Fruit fly (Drosophila melanogaster) whole organism, embryonic: ENCODE results near the gene CG33158.

Experiments used
- Abd-B ChIP-seq: fragments of 200-800 bp; sonication (Bioruptor generic); optimal IDR thresholded peaks from 2 replicates; lab custom pipeline; 2018; ENCODE audit warnings: missing biosample characterization, mild to moderate bottlenecking, missing genetic modification characterization, moderate library complexity
- Atf-2 ChIP-seq: fragments of 200-800 bp; sonication (Bioruptor generic); optimal IDR thresholded peaks from 2 replicates; lab custom pipeline; 2016; ENCODE audit warnings: missing biosample characterization, missing genetic modification characterization
- CG11696 ChIP-seq: fragments of 200-800 bp; sonication (Bioruptor generic); IDR thresholded peaks from 2 replicates; pipeline ENCODE4 v1.3.6; 2022; ENCODE audit warnings: missing biosample characterization, missing genetic modification characterization
- CG11723 ChIP-seq: fragments of 200-800 bp; sonication (Bioruptor generic); optimal IDR thresholded peaks from 2 replicates; lab custom pipeline; 2017; ENCODE audit warnings: missing biosample characterization, mild to moderate bottlenecking, missing genetic modification characterization
- CG12219 ChIP-seq: fragments of 200-800 bp; sonication (Bioruptor generic); optimal IDR thresholded peaks from 3 replicates; lab custom pipeline; 2018; ENCODE audit warnings: missing biosample characterization, mild to moderate bottlenecking, missing genetic modification characterization
- CG12391 ChIP-seq: fragments of 200-800 bp; sonication (Bioruptor generic); optimal IDR thresholded peaks from 3 replicates; lab custom pipeline; 2018; ENCODE audit warnings: missing biosample characterization, mild to moderate bottlenecking, missing genetic modification characterization, moderate library complexity
- CG12659 ChIP-seq: fragments of 200-800 bp; sonication (Bioruptor generic); optimal IDR thresholded peaks from 3 replicates; lab custom pipeline; 2017; ENCODE audit warnings: mild to moderate bottlenecking, missing biosample characterization, missing genetic modification reagents, missing genetic modification characterization
- CG13624 ChIP-seq: fragments of 200-800 bp; sonication (Bioruptor generic); optimal IDR thresholded peaks from 2 replicates; lab custom pipeline; 2016; ENCODE audit warnings: missing biosample characterization, missing genetic modification characterization
- CG14860 ChIP-seq: fragments of 200-800 bp; sonication (Bioruptor generic); IDR thresholded peaks from 3 replicates; pipeline ENCODE4 v1.3.6; 2022; ENCODE audit warnings: missing biosample characterization, missing genetic modification characterization; ENCODE audit not compliant: partially characterized antibody
- CG1603 ChIP-seq: fragments of 200-800 bp; sonication (Bioruptor generic); optimal IDR thresholded peaks from 2 replicates; lab custom pipeline; 2019; ENCODE audit warnings: missing biosample characterization, mild to moderate bottlenecking, missing genetic modification characterization, moderate library complexity
- CG16813 ChIP-seq: fragments of 200-800 bp; sonication (Bioruptor generic); IDR thresholded peaks from 3 replicates; pipeline ENCODE4 v1.3.6; 2022; ENCODE audit warnings: missing biosample characterization, missing genetic modification characterization; ENCODE audit not compliant: partially characterized antibody
- CG17829 ChIP-seq: fragments of 200-800 bp; optimal IDR thresholded peaks from 2 replicates; lab custom pipeline; 2019; ENCODE audit warnings: missing biosample characterization, mild to moderate bottlenecking, missing genetic modification characterization, moderate library complexity
- CG18764 ChIP-seq: fragments of 200-800 bp; sonication (Bioruptor generic); optimal IDR thresholded peaks from 3 replicates; lab custom pipeline; 2016; ENCODE audit warnings: missing biosample characterization, missing genetic modification characterization
- CG2116 ChIP-seq: fragments of 200-800 bp; sonication (Bioruptor generic); optimal IDR thresholded peaks from 3 replicates; lab custom pipeline; 2018; ENCODE audit warnings: missing biosample characterization, mild to moderate bottlenecking, missing genetic modification characterization
- CG2199 ChIP-seq: fragments of 200-800 bp; sonication (Bioruptor generic); IDR thresholded peaks from 3 replicates; pipeline ENCODE4 v1.3.6; 2022; ENCODE audit warnings: missing biosample characterization, missing genetic modification characterization
- CG31365 ChIP-seq: fragments of 200-800 bp; sonication (Bioruptor generic); optimal IDR thresholded peaks from 2 replicates; lab custom pipeline; 2018; ENCODE audit warnings: missing biosample characterization, mild to moderate bottlenecking, missing genetic modification characterization
- CG3163 ChIP-seq: fragments of 200-800 bp; sonication (Bioruptor generic); optimal IDR thresholded peaks from 3 replicates; lab custom pipeline; 2016; ENCODE audit warnings: missing biosample characterization, missing genetic modification characterization
- CG42726 ChIP-seq: fragments of 200-800 bp; sonication (Bioruptor generic); IDR thresholded peaks from 2 replicates; pipeline ENCODE4 v1.3.6; 2022; ENCODE audit warnings: missing biosample characterization, missing genetic modification characterization; ENCODE audit not compliant: partially characterized antibody
- CG4360 ChIP-seq: fragments of 200-800 bp; sonication (Bioruptor generic); IDR thresholded peaks from 2 replicates; pipeline ENCODE4 v1.3.6; 2022; ENCODE audit warnings: missing biosample characterization, missing genetic modification characterization
- CG4617 ChIP-seq: fragments of 200-800 bp; sonication (Bioruptor generic); optimal IDR thresholded peaks from 3 replicates; lab custom pipeline; 2016; ENCODE audit warnings: missing biosample characterization, missing genetic modification characterization, borderline replicate concordance
- CG6791 ChIP-seq: fragments of 200-800 bp; sonication (Bioruptor generic); IDR thresholded peaks from 3 replicates; pipeline ENCODE4 v1.3.6; 2022; ENCODE audit warnings: missing biosample characterization, missing genetic modification characterization; ENCODE audit not compliant: partially characterized antibody
- CG6813 ChIP-seq: fragments of 200-800 bp; sonication (Bioruptor generic); optimal IDR thresholded peaks from 2 replicates; lab custom pipeline; 2017; ENCODE audit warnings: missing biosample characterization, missing genetic modification characterization, mild to moderate bottlenecking, moderate library complexity, missing genetic modification reagents
- CG8765 ChIP-seq: fragments of 200-800 bp; sonication (Bioruptor generic); IDR thresholded peaks from 2 replicates; pipeline ENCODE4 v1.3.6; 2022; ENCODE audit warnings: missing biosample characterization, missing genetic modification characterization
- CG9437 ChIP-seq: fragments of 200-800 bp; sonication (Bioruptor generic); optimal IDR thresholded peaks from 2 replicates; lab custom pipeline; 2018; ENCODE audit warnings: missing biosample characterization, mild to moderate bottlenecking, missing genetic modification characterization
- Eip74EF ChIP-seq, 2 experiments: fragments of 200-800 bp in 1 of 2; fragments of >200 bp in 1 of 2; sonication (Bioruptor generic) in 1 of 2; optimal IDR thresholded peaks; 2 replicates each; lab custom pipeline; 2017 to 2019; ENCODE audit warnings: missing biosample characterization in 2 of 2, missing genetic modification characterization in 2 of 2, mild to moderate bottlenecking in 1 of 2, moderate library complexity in 1 of 2
- Elba2 ChIP-seq: fragments of 200-800 bp; sonication (Bioruptor generic); optimal IDR thresholded peaks from 3 replicates; lab custom pipeline; 2016; ENCODE audit warnings: missing biosample characterization, missing genetic modification characterization
- HLH4C ChIP-seq: fragments of 200-800 bp; sonication (Bioruptor generic); IDR thresholded peaks from 3 replicates; pipeline ENCODE4 v1.3.6; 2022; ENCODE audit warnings: missing biosample characterization, missing genetic modification characterization; ENCODE audit not compliant: partially characterized antibody
- HLHmδ ChIP-seq: fragments of 200-800 bp; sonication (Bioruptor generic); optimal IDR thresholded peaks from 2 replicates; lab custom pipeline; 2018; ENCODE audit warnings: missing biosample characterization, mild to moderate bottlenecking, missing genetic modification characterization, moderate library complexity
- HmgZ ChIP-seq: fragments of 200-800 bp; sonication (Bioruptor generic); optimal IDR thresholded peaks from 2 replicates; lab custom pipeline; 2018; ENCODE audit warnings: missing biosample characterization, mild to moderate bottlenecking, missing genetic modification characterization
- Myb ChIP-seq: fragments of 200-800 bp; sonication (Bioruptor generic); optimal IDR thresholded peaks from 2 replicates; lab custom pipeline; 2016; ENCODE audit warnings: missing biosample characterization, missing genetic modification characterization
- NC2β ChIP-seq: fragments of 200-800 bp; sonication (Bioruptor generic); optimal IDR thresholded peaks from 2 replicates; lab custom pipeline; 2016; ENCODE audit warnings: missing biosample characterization, missing genetic modification characterization
- Scr ChIP-seq: fragments of 200-800 bp; sonication (Bioruptor generic); IDR thresholded peaks from 2 replicates; pipeline ENCODE4 v1.3.6; 2022; ENCODE audit warnings: missing biosample characterization, missing genetic modification characterization; ENCODE audit not compliant: partially characterized antibody
- Sin3A ChIP-seq: fragments of >200 bp; optimal IDR thresholded peaks from 2 replicates; lab custom pipeline; 2018
- Sry-δ ChIP-seq: fragments of 200-800 bp; sonication (Bioruptor generic); optimal IDR thresholded peaks from 2 replicates; lab custom pipeline; 2016; ENCODE audit warnings: missing biosample characterization, missing genetic modification characterization
- bigmax ChIP-seq: fragments of 200-800 bp; sonication (Bioruptor generic); optimal IDR thresholded peaks from 2 replicates; lab custom pipeline; 2018; ENCODE audit warnings: missing biosample characterization, mild to moderate bottlenecking, missing genetic modification characterization
- eve ChIP-seq, 2 experiments: fragments of >200 bp; optimal IDR thresholded peaks; 2 replicates each; lab custom pipeline; 2017; ENCODE audit warnings: missing biosample characterization in 2 of 2, missing genetic modification characterization in 2 of 2
- ewg ChIP-seq: fragments of 200-800 bp; sonication (Bioruptor generic); optimal IDR thresholded peaks from 3 replicates; lab custom pipeline; 2017; ENCODE audit warnings: mild to moderate bottlenecking, missing biosample characterization, missing genetic modification reagents, missing genetic modification characterization
- gcm2 ChIP-seq: fragments of 200-800 bp; sonication (Bioruptor generic); optimal IDR thresholded peaks from 2 replicates; lab custom pipeline; 2016; ENCODE audit warnings: missing biosample characterization, missing genetic modification characterization
- ken ChIP-seq: fragments of 200-800 bp; sonication (Bioruptor generic); IDR thresholded peaks from 3 replicates; pipeline ENCODE4 v1.3.6; 2022; ENCODE audit warnings: missing biosample characterization, missing genetic modification characterization
- mld ChIP-seq: fragments of 200-800 bp; sonication (Bioruptor generic); IDR thresholded peaks from 3 replicates; pipeline ENCODE4 v1.3.6; 2022; ENCODE audit warnings: missing biosample characterization, missing genetic modification characterization; ENCODE audit not compliant: partially characterized antibody
- nmo ChIP-seq: fragments of 200-800 bp; sonication (Bioruptor generic); optimal IDR thresholded peaks from 2 replicates; lab custom pipeline; 2018; ENCODE audit warnings: missing biosample characterization, mild to moderate bottlenecking, missing genetic modification characterization, moderate library complexity
- phol ChIP-seq: fragments of 200-800 bp; sonication (Bioruptor generic); optimal IDR thresholded peaks from 3 replicates; lab custom pipeline; 2018; ENCODE audit warnings: missing biosample characterization, mild to moderate bottlenecking, missing genetic modification characterization, moderate library complexity
- sna ChIP-seq: fragments of 200-800 bp; sonication (Bioruptor generic); IDR thresholded peaks from 2 replicates; pipeline ENCODE4 v1.3.6; 2022; ENCODE audit warnings: missing biosample characterization, missing genetic modification characterization; ENCODE audit not compliant: partially characterized antibody
- stwl ChIP-seq: fragments of 200-800 bp; sonication (Bioruptor generic); optimal IDR thresholded peaks from 3 replicates; lab custom pipeline; 2018; ENCODE audit warnings: missing biosample characterization, mild to moderate bottlenecking, missing genetic modification characterization, moderate library complexity
- trem ChIP-seq: fragments of 200-800 bp; optimal IDR thresholded peaks from 3 replicates; lab custom pipeline; 2019; ENCODE audit warnings: missing biosample characterization, mild to moderate bottlenecking, missing genetic modification characterization, moderate library complexity
- tx ChIP-seq: fragments of 200-800 bp; sonication (Bioruptor generic); optimal IDR thresholded peaks from 2 replicates; lab custom pipeline; 2016; ENCODE audit warnings: missing biosample characterization, missing genetic modification characterization

CG33158 gene

dm6 chr3L:16377768-16378764 lies 41.3 kb upstream of the CG33158 start, which contains the start of gene roq:
Gene roq, minus strand, starts transcription at chr3L:16378566.
- TF ChIP-seq CG31365 (peak; percentile 97), CG16813 (GFP tag; lab: Robert Waterston, UW) (peak; percentile 42; the same call in 2 of the 3 replicates), CG12219 (GFP tag; lab: Kevin White, UChicago) (no peak), Elba2 (GFP tag; lab: Kevin White, UChicago) (peak; percentile 68), tx (GFP tag; lab: Kevin White, UChicago) (no peak), Sry-δ (GFP tag; lab: Kevin White, UChicago) (peak; percentile 74), CG12391 (tag; lab: Kevin White, UChicago) (peak; percentile 24), CG8765 (no peak), CG11696 (GFP tag; lab: Robert Waterston, UW) (no peak), Myb (GFP tag; lab: Kevin White, UChicago) (peak; percentile 78), CG13624 (GFP tag; lab: Kevin White, UChicago) (peak; percentile 12), sna (GFP tag; lab: Robert Waterston, UW) (0 out of 2 replicates have a peak, but pooled peaks have one; percentile 19), Sin3A (lab: Kevin White, UChicago) (peak; percentile 19), ken (no peak), CG6813 (GFP tag; lab: Kevin White, UChicago) (no peak), Atf-2 (GFP tag; lab: Kevin White, UChicago) (no peak), CG17829 (peak; percentile 51), stwl (tag; lab: Kevin White, UChicago) (peak; percentile 88), CG4360 (no peak; the same call in 1 of the 2 replicates), Abd-B (peak; percentile 23), CG4617 (GFP tag; lab: Kevin White, UChicago) (peak; percentile 81), CG14860 (GFP tag; lab: Robert Waterston, UW) (peak; percentile 51; the same call in 2 of the 3 replicates), NC2β (GFP tag; lab: Kevin White, UChicago) (peak; percentile 17), HLHmδ (GFP tag; lab: Kevin White, UChicago) (peak; percentile 6), nmo (peak; percentile 57), CG9437 (GFP tag; lab: Kevin White, UChicago) (peak; percentile 95), ewg (GFP tag; lab: Kevin White, UChicago) (no peak), HLH4C (GFP tag; lab: Robert Waterston, UW) (peak; percentile 71), HmgZ (tag; lab: Kevin White, UChicago) (peak; percentile 58), CG2199 (GFP tag; lab: Robert Waterston, UW) (no peak), bigmax (peak; percentile 25), CG1603 (tag; lab: Kevin White, UChicago) (peak; percentile 85), trem (peak; percentile 68), phol (tag; lab: Kevin White, UChicago) (peak; percentile 52), Scr (peak; percentile 38), CG2116 (GFP tag; lab: Kevin White, UChicago) (peak; percentile 87), gcm2 (GFP tag; lab: Kevin White, UChicago) (no peak), eve (GFP tag; optimal IDR thresholded peaks at IDR 0.05; lab: Kevin White, UChicago) (no peak), CG42726 (GFP tag; lab: Robert Waterston, UW) (peak; percentile 62; the same call in 1 of the 2 replicates), CG6791 (GFP tag; lab: Robert Waterston, UW) (peak; percentile 64; the same call in 2 of the 3 replicates), Eip74EF (GFP tag; optimal IDR thresholded peaks at IDR 0.05; lab: Kevin White, UChicago) (no peak), CG3163 (GFP tag; lab: Kevin White, UChicago) (no peak), CG11723 (no peak), mld (GFP tag; lab: Robert Waterston, UW) (peak; percentile 50; the same call in 1 of the 3 replicates), CG12659 (GFP tag; lab: Kevin White, UChicago) (peak; percentile 61), CG18764 (GFP tag; lab: Kevin White, UChicago) (no peak)
